Worm (Caenorhabditis elegans): ENCODE results near the gene gyf-1.

- TF ChIP-seq nhr-77 (tag; optimal IDR thresholded peaks at IDR 0.05) (no peak), ztf-11 (tag; optimal IDR thresholded peaks at IDR 0.05) (no peak), ama-1 (optimal IDR thresholded peaks at IDR 0.05) (no peak), ces-1 (GFP tag; optimal IDR thresholded peaks at IDR 0.05) (no peak)
These were observed 16.5 kb upstream of the gyf-1 start for ce11 chrII:6667534-6667933.

Measured in whole organism, L1 larva.